Worm (Caenorhabditis elegans): ENCODE data around the gene F13D12.5.

Gene F13D12.5

DNA sequence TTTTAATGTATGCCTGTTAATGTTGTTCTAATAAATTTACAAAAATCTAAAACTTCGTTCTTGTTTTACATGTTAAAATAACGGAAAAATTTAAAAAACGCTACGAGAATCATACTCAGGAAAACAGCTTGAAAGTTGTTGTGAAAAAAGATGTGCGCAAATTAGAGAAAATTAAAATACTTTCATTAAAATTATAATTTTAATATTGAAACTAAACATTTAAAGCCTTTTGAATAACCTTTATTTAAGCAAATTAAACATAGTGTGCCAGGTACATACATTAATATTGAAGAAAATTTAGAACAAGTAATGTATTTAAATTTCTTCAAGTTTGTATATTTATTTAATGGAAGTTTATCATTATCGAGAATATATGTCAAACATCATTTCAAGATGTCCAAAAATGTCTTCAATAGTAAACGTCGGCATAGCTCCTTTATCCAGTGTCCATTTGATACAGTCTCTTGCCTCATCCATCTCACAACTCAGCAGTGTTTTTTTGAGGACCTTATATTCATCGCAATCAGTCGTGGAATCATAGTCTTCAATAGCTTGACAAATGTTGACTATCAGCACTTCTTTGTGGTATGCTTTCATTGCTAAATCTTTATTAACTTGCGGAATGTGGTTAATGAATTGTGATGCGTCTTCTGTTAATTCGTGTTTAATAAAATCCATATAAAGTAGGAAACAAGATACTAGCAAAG is 35.3 kb downstream of the F13D12.5 start (continued):
- TF ChIP-seq jun-1 (tag; optimal IDR thresholded peaks at IDR 0.05), result no peak
- no peak for TF ChIP-seq lin-39 (tag; optimal IDR thresholded peaks at IDR 0.05)
- no peak for TF ChIP-seq ceh-9 (tag; optimal IDR thresholded peaks at IDR 0.05)
- TF ChIP-seq fkh-2 (tag; optimal IDR thresholded peaks at IDR 0.05), result no peak
- TF ChIP-seq nhr-67 (tag; optimal IDR thresholded peaks at IDR 0.05), result no peak
- TF ChIP-seq elt-1 (tag; optimal IDR thresholded peaks at IDR 0.05), result peak; percentile 13
- TF ChIP-seq ama-1 (optimal IDR thresholded peaks at IDR 0.05), result peak; percentile 93
- TF ChIP-seq pqm-1 (tag; optimal IDR thresholded peaks at IDR 0.05), result no peak
- TF ChIP-seq nhr-11 (tag; optimal IDR thresholded peaks at IDR 0.05), result no peak
- TF ChIP-seq nfya-1 (tag; optimal IDR thresholded peaks at IDR 0.05; ENCODE audit: insufficient read depth), result peak; percentile 48
- TF ChIP-seq hmg-11 (tag; optimal IDR thresholded peaks at IDR 0.05), result no peak
- no peak for TF ChIP-seq ceh-16 (tag; optimal IDR thresholded peaks at IDR 0.05)
- TF ChIP-seq ztf-11 (tag; optimal IDR thresholded peaks at IDR 0.05), result no peak
- TF ChIP-seq zag-1 (tag; optimal IDR thresholded peaks at IDR 0.05), result no peak
- no peak for TF ChIP-seq nhr-43 (tag; optimal IDR thresholded peaks at IDR 0.05; ENCODE audit: poor library complexity, severe bottlenecking)
- peak; percentile 43 for TF ChIP-seq nhr-25 (tag; optimal IDR thresholded peaks at IDR 0.05)
- no peak for TF ChIP-seq unc-39 (tag; optimal IDR thresholded peaks at IDR 0.05)

DNA sequence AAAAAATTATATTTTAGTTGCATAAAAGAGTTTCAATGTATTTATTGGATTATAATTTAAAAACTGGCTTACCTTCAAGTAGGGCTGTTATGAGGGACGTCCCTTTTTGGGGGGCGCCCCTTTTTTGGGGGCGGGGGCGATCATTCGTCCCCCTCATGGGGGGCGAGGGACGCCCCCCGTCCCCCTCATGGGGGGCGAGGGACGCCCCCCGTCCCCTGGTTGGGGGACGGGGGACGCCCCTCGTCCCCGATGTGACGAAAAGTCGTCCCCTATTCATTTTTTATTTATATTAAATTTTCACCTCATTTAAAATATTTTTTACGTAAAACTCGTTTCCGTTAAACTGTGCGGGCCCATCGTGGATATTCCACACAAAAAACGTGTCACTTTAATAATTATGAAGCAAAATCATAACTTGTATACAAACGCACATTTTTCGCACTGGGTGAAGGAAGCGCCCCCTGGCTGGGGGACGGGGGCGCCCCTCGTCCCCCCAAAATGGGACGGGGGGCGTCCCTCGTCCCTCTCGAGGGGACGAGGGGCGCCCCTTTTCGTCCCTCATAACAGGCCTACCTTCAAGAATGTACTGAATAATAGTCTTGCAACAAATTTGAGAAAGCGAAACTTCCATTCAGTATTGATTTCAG is 39.0 kb downstream of the F13D12.5 start:
- TF ChIP-seq R02D3.7 (tag; optimal IDR thresholded peaks at IDR 0.05) (no peak), ztf-4 (tag; optimal IDR thresholded peaks at IDR 0.05) (no peak), nhr-237 (tag; optimal IDR thresholded peaks at IDR 0.05) (no peak), nhr-67 (tag; optimal IDR thresholded peaks at IDR 0.05) (no peak), egl-27 (tag; optimal IDR thresholded peaks at IDR 0.05) (no peak), mdl-1 (tag; optimal IDR thresholded peaks at IDR 0.05) (no peak), egl-5 (tag; optimal IDR thresholded peaks at IDR 0.05) (no peak), ztf-11 (tag; optimal IDR thresholded peaks at IDR 0.05) (no peak), nhr-25 (tag; optimal IDR thresholded peaks at IDR 0.05) (no peak), nhr-11 (tag; optimal IDR thresholded peaks at IDR 0.05) (no peak), nhr-43 (tag; optimal IDR thresholded peaks at IDR 0.05; ENCODE audit: poor library complexity, severe bottlenecking) (no peak), ceh-82 (tag; optimal IDR thresholded peaks at IDR 0.05) (no peak), nhr-77 (tag; optimal IDR thresholded peaks at IDR 0.05) (no peak), ceh-16 (tag; optimal IDR thresholded peaks at IDR 0.05) (no peak), ZK546.5 (tag; optimal IDR thresholded peaks at IDR 0.05) (no peak), ceh-9 (tag; optimal IDR thresholded peaks at IDR 0.05) (no peak), fos-1 (tag; optimal IDR thresholded peaks at IDR 0.05) (no peak), nfya-1 (tag; optimal IDR thresholded peaks at IDR 0.05; ENCODE audit: insufficient read depth) (no peak), elt-2 (tag; optimal IDR thresholded peaks at IDR 0.05) (no peak)

DNA sequence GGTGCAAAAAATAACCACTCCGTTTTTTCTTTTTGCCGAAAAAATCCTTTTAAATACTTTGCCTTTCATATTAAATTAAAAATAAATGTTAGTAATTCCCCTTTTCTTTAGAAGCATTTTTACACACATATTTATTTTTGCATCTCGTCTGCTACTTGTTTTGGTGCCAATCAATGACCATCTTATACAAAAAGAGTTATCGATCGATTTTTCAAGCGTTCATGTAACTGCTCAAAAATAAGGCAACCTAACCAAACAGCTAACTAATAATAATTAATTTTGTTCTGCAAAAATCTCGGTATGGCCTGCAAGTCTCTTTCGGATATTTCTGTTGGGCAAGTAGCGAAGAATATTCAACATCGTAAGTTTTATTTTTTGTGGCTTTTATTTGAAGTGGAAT is 39.9 kb downstream of the F13D12.5 start, which contains the start of gene F44E5.2:
Gene F44E5.2, plus strand, starts transcription at position 301 of the 400 bp plus-strand sequence.
- TF ChIP-seq ama-1 (optimal IDR thresholded peaks at IDR 0.05), result no peak
- TF ChIP-seq unc-39 (tag; optimal IDR thresholded peaks at IDR 0.05), result no peak
- no peak for TF ChIP-seq elt-2 (tag; optimal IDR thresholded peaks at IDR 0.05)
- TF ChIP-seq daf-12 (tag; optimal IDR thresholded peaks at IDR 0.05), result no peak
- no peak for TF ChIP-seq egl-27 (tag; optimal IDR thresholded peaks at IDR 0.05)
- TF ChIP-seq ceh-28 (tag; optimal IDR thresholded peaks at IDR 0.05), result no peak
- no peak for TF ChIP-seq mml-1 (tag; optimal IDR thresholded peaks at IDR 0.05)
- TF ChIP-seq elt-3 (tag; optimal IDR thresholded peaks at IDR 0.05), result no peak
- no peak for TF ChIP-seq lin-39 (tag; optimal IDR thresholded peaks at IDR 0.05)
- no peak for TF ChIP-seq ztf-4 (tag; optimal IDR thresholded peaks at IDR 0.05)
- TF ChIP-seq jun-1 (tag; optimal IDR thresholded peaks at IDR 0.05), result no peak
- no peak for TF ChIP-seq nhr-237 (tag; optimal IDR thresholded peaks at IDR 0.05)
- TF ChIP-seq nhr-43 (tag; optimal IDR thresholded peaks at IDR 0.05; ENCODE audit: poor library complexity, severe bottlenecking), result no peak
- no peak for TF ChIP-seq pqm-1 (tag; optimal IDR thresholded peaks at IDR 0.05)
- TF ChIP-seq fkh-10 (GFP tag; optimal IDR thresholded peaks at IDR 0.05), result no peak
- no peak for TF ChIP-seq skn-1 (tag; optimal IDR thresholded peaks at IDR 0.05)
- TF ChIP-seq nhr-11 (tag; optimal IDR thresholded peaks at IDR 0.05), result no peak
- TF ChIP-seq aly-2 (tag; optimal IDR thresholded peaks at IDR 0.05), result no peak

DNA sequence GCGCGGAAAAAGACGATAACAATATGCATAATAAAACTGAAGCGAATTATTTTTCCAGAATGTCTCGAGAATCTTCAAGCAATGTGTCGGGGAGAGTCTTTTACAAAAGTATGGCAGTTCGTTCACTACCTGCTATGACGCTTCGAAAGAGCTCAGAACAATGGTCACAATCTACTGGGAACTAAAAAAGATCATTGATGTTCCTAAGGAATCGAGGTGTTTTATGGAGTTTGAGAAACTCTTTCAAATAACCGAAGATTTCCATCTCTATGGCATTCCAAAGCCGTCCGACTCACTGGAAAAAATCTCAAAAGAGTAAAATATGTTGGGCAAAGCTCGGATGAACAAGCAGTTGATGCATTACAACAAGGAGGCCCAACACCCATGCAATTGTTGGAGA is 45.8 kb downstream of the F13D12.5 start, which contains the start of gene F44E5.15:
Gene F44E5.15, plus strand, starts transcription at position 301 of the 400 bp plus-strand sequence.
- TF ChIP-seq elt-1 (tag; optimal IDR thresholded peaks at IDR 0.05) (no peak), egl-5 (tag; optimal IDR thresholded peaks at IDR 0.05) (no peak), nhr-237 (tag; optimal IDR thresholded peaks at IDR 0.05) (no peak), unc-39 (tag; optimal IDR thresholded peaks at IDR 0.05) (no peak), nhr-12 (tag; optimal IDR thresholded peaks at IDR 0.05) (no peak), tbx-2 (tag; optimal IDR thresholded peaks at IDR 0.05) (no peak), zag-1 (tag; optimal IDR thresholded peaks at IDR 0.05) (no peak), nfya-1 (tag; optimal IDR thresholded peaks at IDR 0.05; ENCODE audit: insufficient read depth) (no peak), fkh-10 (GFP tag; optimal IDR thresholded peaks at IDR 0.05) (no peak)
